Worm (Caenorhabditis elegans): ENCODE measurements around the gene Y9C9A.8.

Y9C9A.8 gene

ce11 chrIV:4930045-4930444 lies at the start of gene Y9C9A.8:
Gene Y9C9A.8, plus strand, starts transcription at chrIV:4930345.
- TF ChIP-seq scrt-1 (GFP tag; IDR thresholded peaks at IDR 0.05) = no peak
- no peak for TF ChIP-seq ceh-36 (tag; optimal IDR thresholded peaks at IDR 0.05)
- no peak for TF ChIP-seq pes-1 (GFP tag; IDR thresholded peaks at IDR 0.05)
- TF ChIP-seq B0310.2 (tag; optimal IDR thresholded peaks at IDR 0.05) = no peak
- no peak for TF ChIP-seq tbx-37 (GFP tag; conservative IDR thresholded peaks at IDR 0.05)

ce11 chrIV:4880634-4881033 lies 49.5 kb upstream of the Y9C9A.8 start:
- TF ChIP-seq flt-1 (GFP tag; IDR thresholded peaks at IDR 0.05) = no peak
- TF ChIP-seq F13C5.2 (tag; optimal IDR thresholded peaks at IDR 0.05) = peak; percentile 8
- peak; percentile 50 for TF ChIP-seq ama-1 (optimal IDR thresholded peaks at IDR 0.05)
- no peak for TF ChIP-seq ceh-13 (GFP tag; optimal IDR thresholded peaks at IDR 0.05)
- no peak; the same call in 1 of the 2 replicates for TF ChIP-seq pes-1 (GFP tag; IDR thresholded peaks at IDR 0.05)
- TF ChIP-seq tbx-11 (GFP tag; IDR thresholded peaks at IDR 0.05) = no peak
- no peak for TF ChIP-seq sea-1 (GFP tag; conservative IDR thresholded peaks at IDR 0.05)
- TF ChIP-seq tra-4 (tag; optimal IDR thresholded peaks at IDR 0.05) = no peak
- TF ChIP-seq ets-7 (tag; optimal IDR thresholded peaks at IDR 0.05) = no peak
- no peak for TF ChIP-seq ceh-36 (tag; optimal IDR thresholded peaks at IDR 0.05)
- no peak for TF ChIP-seq hmbx-1 (tag; optimal IDR thresholded peaks at IDR 0.05)
- no peak for TF ChIP-seq tbx-37 (GFP tag; conservative IDR thresholded peaks at IDR 0.05)
- TF ChIP-seq B0310.2 (tag; optimal IDR thresholded peaks at IDR 0.05) = no peak

- no peak for TF ChIP-seq tbx-37 (GFP tag; conservative IDR thresholded peaks at IDR 0.05)
- TF ChIP-seq scrt-1 (GFP tag; IDR thresholded peaks at IDR 0.05) = no peak
- TF ChIP-seq F13C5.2 (tag; optimal IDR thresholded peaks at IDR 0.05) = no peak
- TF ChIP-seq tra-4 (tag; optimal IDR thresholded peaks at IDR 0.05) = no peak
- TF ChIP-seq flt-1 (GFP tag; IDR thresholded peaks at IDR 0.05) = no peak
- TF ChIP-seq ets-7 (tag; optimal IDR thresholded peaks at IDR 0.05) = no peak
These were observed 46.2 kb upstream of the Y9C9A.8 start, which contains the start of gene str-166 for ce11 chrIV:4883984-4884383. Gene str-166, plus strand, starts transcription at chrIV:4884284.

ce11 chrIV:4885435-4885834 lies 44.7 kb upstream of the Y9C9A.8 start:
- TF ChIP-seq tbx-11 (GFP tag; IDR thresholded peaks at IDR 0.05) (no peak), hmbx-1 (tag; optimal IDR thresholded peaks at IDR 0.05) (no peak), ama-1 (optimal IDR thresholded peaks at IDR 0.05) (no peak), aly-1 (tag; optimal IDR thresholded peaks at IDR 0.05) (no peak), sea-1 (GFP tag; conservative IDR thresholded peaks at IDR 0.05) (0 out of 2 replicates have a peak, but pooled peaks have one; percentile 49), hnd-1 (tag; optimal IDR thresholded peaks at IDR 0.05) (no peak), ceh-36 (tag; optimal IDR thresholded peaks at IDR 0.05) (peak; percentile 1), pes-1 (GFP tag; IDR thresholded peaks at IDR 0.05) (0 out of 2 replicates have a peak, but pooled peaks have one; percentile 59), ceh-13 (GFP tag; optimal IDR thresholded peaks at IDR 0.05) (no peak)

- TF ChIP-seq hnd-1 (tag; optimal IDR thresholded peaks at IDR 0.05) = no peak
- no peak for TF ChIP-seq sea-1 (GFP tag; conservative IDR thresholded peaks at IDR 0.05)
- no peak for TF ChIP-seq pes-1 (GFP tag; IDR thresholded peaks at IDR 0.05)
- TF ChIP-seq hmg-4 (GFP tag; optimal IDR thresholded peaks at IDR 0.05) = no peak
- TF ChIP-seq tra-4 (tag; optimal IDR thresholded peaks at IDR 0.05) = no peak
- TF ChIP-seq tbx-37 (GFP tag; conservative IDR thresholded peaks at IDR 0.05) = no peak
- no peak for TF ChIP-seq hmbx-1 (tag; optimal IDR thresholded peaks at IDR 0.05)
- no peak for TF ChIP-seq ceh-13 (GFP tag; optimal IDR thresholded peaks at IDR 0.05)
- TF ChIP-seq aly-1 (tag; optimal IDR thresholded peaks at IDR 0.05) = no peak
- no peak for TF ChIP-seq scrt-1 (GFP tag; IDR thresholded peaks at IDR 0.05)
- TF ChIP-seq ceh-36 (tag; optimal IDR thresholded peaks at IDR 0.05) = no peak
- TF ChIP-seq B0310.2 (tag; optimal IDR thresholded peaks at IDR 0.05) = no peak
- no peak for TF ChIP-seq tbx-11 (GFP tag; IDR thresholded peaks at IDR 0.05)
- no peak for TF ChIP-seq flt-1 (GFP tag; IDR thresholded peaks at IDR 0.05)
- TF ChIP-seq ets-7 (tag; optimal IDR thresholded peaks at IDR 0.05) = no peak
- TF ChIP-seq ama-1 (optimal IDR thresholded peaks at IDR 0.05) = no peak
- no peak for TF ChIP-seq F13C5.2 (tag; optimal IDR thresholded peaks at IDR 0.05)
These were observed 42.9 kb upstream of the Y9C9A.8 start, which contains the start of gene T08B6.1 for ce11 chrIV:4887258-4887657. Gene T08B6.1, minus strand, starts transcription at chrIV:4887358.

- TF ChIP-seq sea-1 (GFP tag; conservative IDR thresholded peaks at IDR 0.05) (no peak), tbx-37 (GFP tag; conservative IDR thresholded peaks at IDR 0.05) (no peak), F13C5.2 (tag; optimal IDR thresholded peaks at IDR 0.05) (no peak), scrt-1 (GFP tag; IDR thresholded peaks at IDR 0.05) (no peak), tbx-11 (GFP tag; IDR thresholded peaks at IDR 0.05) (no peak), flt-1 (GFP tag; IDR thresholded peaks at IDR 0.05) (no peak), ama-1 (optimal IDR thresholded peaks at IDR 0.05) (no peak), B0310.2 (tag; optimal IDR thresholded peaks at IDR 0.05) (no peak), ceh-13 (GFP tag; optimal IDR thresholded peaks at IDR 0.05) (no peak), aly-1 (tag; optimal IDR thresholded peaks at IDR 0.05) (no peak), ets-7 (tag; optimal IDR thresholded peaks at IDR 0.05) (no peak)
These were observed 40.5 kb upstream of the Y9C9A.8 start, which contains the start of gene sgnh-1 for ce11 chrIV:4889613-4890012. Gene sgnh-1, plus strand, starts transcription at chrIV:4889913.

ce11 chrIV:4890543-4890942 lies 39.6 kb upstream of the Y9C9A.8 start, which contains the start of gene T08B6.9:
Gene T08B6.9, plus strand, starts transcription at chrIV:4890843.
- no peak for TF ChIP-seq scrt-1 (GFP tag; IDR thresholded peaks at IDR 0.05)
- no peak for TF ChIP-seq ceh-13 (GFP tag; optimal IDR thresholded peaks at IDR 0.05)
- no peak for TF ChIP-seq ama-1 (optimal IDR thresholded peaks at IDR 0.05)
- no peak for TF ChIP-seq pes-1 (GFP tag; IDR thresholded peaks at IDR 0.05)
- TF ChIP-seq F13C5.2 (tag; optimal IDR thresholded peaks at IDR 0.05) = no peak
- TF ChIP-seq flt-1 (GFP tag; IDR thresholded peaks at IDR 0.05) = no peak
- TF ChIP-seq ets-7 (tag; optimal IDR thresholded peaks at IDR 0.05) = no peak
- no peak for TF ChIP-seq tbx-11 (GFP tag; IDR thresholded peaks at IDR 0.05)
- no peak for TF ChIP-seq ceh-36 (tag; optimal IDR thresholded peaks at IDR 0.05)
- TF ChIP-seq hmg-4 (GFP tag; optimal IDR thresholded peaks at IDR 0.05) = no peak
- TF ChIP-seq sea-1 (GFP tag; conservative IDR thresholded peaks at IDR 0.05) = no peak

- TF ChIP-seq hmbx-1 (tag; optimal IDR thresholded peaks at IDR 0.05) (no peak), sea-1 (GFP tag; conservative IDR thresholded peaks at IDR 0.05) (no peak), pes-1 (GFP tag; IDR thresholded peaks at IDR 0.05) (no peak), ceh-36 (tag; optimal IDR thresholded peaks at IDR 0.05) (no peak), flt-1 (GFP tag; IDR thresholded peaks at IDR 0.05) (no peak), hmg-4 (GFP tag; optimal IDR thresholded peaks at IDR 0.05) (no peak), tbx-11 (GFP tag; IDR thresholded peaks at IDR 0.05) (no peak), tbx-37 (GFP tag; conservative IDR thresholded peaks at IDR 0.05) (no peak), B0310.2 (tag; optimal IDR thresholded peaks at IDR 0.05) (no peak), hnd-1 (tag; optimal IDR thresholded peaks at IDR 0.05) (no peak), F13C5.2 (tag; optimal IDR thresholded peaks at IDR 0.05) (no peak), ceh-13 (GFP tag; optimal IDR thresholded peaks at IDR 0.05) (no peak), tra-4 (tag; optimal IDR thresholded peaks at IDR 0.05) (no peak), aly-1 (tag; optimal IDR thresholded peaks at IDR 0.05) (no peak), scrt-1 (GFP tag; IDR thresholded peaks at IDR 0.05) (no peak)
These were observed 26.2 kb upstream of the Y9C9A.8 start, which contains the start of gene str-161 for ce11 chrIV:4903961-4904360. Gene str-161, minus strand, starts transcription at chrIV:4904061.

Data from whole organism, early embryonic.